Worm (Caenorhabditis elegans) whole organism, L3 larva: ENCODE measurements around the gene nspa-2.

Experiments used
- mdl-1 ChIP-seq: fragments of 150-350 bp; optimal IDR thresholded peaks from 2 replicates; lab custom pipeline; 2014; ENCODE audit warnings: missing biosample characterization, missing genetic modification characterization
- nhr-77 ChIP-seq: fragments of 150-350 bp; optimal IDR thresholded peaks from 2 replicates; lab custom pipeline; 2014; ENCODE audit warnings: missing biosample characterization, missing genetic modification characterization
- unc-62 ChIP-seq: fragments of 150-350 bp; sonication (generic microtip); optimal IDR thresholded peaks from 4 replicates; lab custom pipeline; 2014; ENCODE audit warnings: missing biosample characterization, missing genetic modification reagents, missing genetic modification characterization

ce11 chrV:14841660-14842059 is 49.2 kb upstream of the nspa-2 start:
- TF ChIP-seq unc-62 (GFP tag; lab: Kevin White, UChicago) (no peak), nhr-77 (no peak), mdl-1 (no peak)
